Fruit fly (Drosophila melanogaster) whole organism, embryonic: Measurements from ENCODE around the gene Prim2.

Experiments
- CG10147 ChIP-seq: fragments of 200-800 bp; sonication (Bioruptor generic); optimal IDR thresholded peaks from 2 replicates; lab custom pipeline; 2019; ENCODE audit warnings: missing biosample characterization, mild to moderate bottlenecking, missing genetic modification characterization, moderate library complexity
- CG10654 ChIP-seq: fragments of 200-800 bp; sonication (Bioruptor generic); optimal IDR thresholded peaks from 2 replicates; lab custom pipeline; 2016; ENCODE audit warnings: missing biosample characterization, missing genetic modification characterization
- CG12104 ChIP-seq: fragments of 200-800 bp; sonication (Bioruptor generic); optimal IDR thresholded peaks from 3 replicates; lab custom pipeline; 2016; ENCODE audit warnings: missing biosample characterization, missing genetic modification characterization
- CG12299 ChIP-seq: fragments of 200-800 bp; sonication (Bioruptor generic); optimal IDR thresholded peaks from 2 replicates; lab custom pipeline; 2018; ENCODE audit warnings: missing biosample characterization, mild to moderate bottlenecking, missing genetic modification characterization
- CG12744 ChIP-seq: fragments of 200-800 bp; sonication (Bioruptor generic); optimal IDR thresholded peaks from 2 replicates; lab custom pipeline; 2016; ENCODE audit warnings: missing biosample characterization, missing genetic modification characterization
- CG14050 ChIP-seq: fragments of 200-800 bp; sonication (Bioruptor generic); IDR thresholded peaks from 3 replicates; pipeline ENCODE4 v1.3.6; 2022; ENCODE audit warnings: missing biosample characterization, missing genetic modification characterization
- CG15073 ChIP-seq: fragments of 200-800 bp; sonication (Bioruptor generic); optimal IDR thresholded peaks from 2 replicates; lab custom pipeline; 2016; ENCODE audit warnings: missing biosample characterization, missing genetic modification characterization
- CG17912 ChIP-seq: fragments of 200-800 bp; sonication (Bioruptor generic); optimal IDR thresholded peaks from 2 replicates; lab custom pipeline; 2018; ENCODE audit warnings: missing biosample characterization, mild to moderate bottlenecking, missing genetic modification characterization
- CG18011 ChIP-seq: fragments of 200-800 bp; sonication (Bioruptor generic); optimal IDR thresholded peaks from 2 replicates; lab custom pipeline; 2017; ENCODE audit warnings: missing biosample characterization, missing genetic modification characterization, mild to moderate bottlenecking, moderate library complexity, missing genotype
- CG18476 ChIP-seq: fragments of 200-800 bp; sonication (Bioruptor generic); optimal IDR thresholded peaks from 2 replicates; lab custom pipeline; 2016; ENCODE audit warnings: missing biosample characterization, mild to moderate bottlenecking, missing genetic modification characterization
- CG18599 ChIP-seq: fragments of 200-800 bp; sonication (Bioruptor generic); optimal IDR thresholded peaks from 3 replicates; lab custom pipeline; 2017; ENCODE audit warnings: missing biosample characterization, missing genetic modification characterization, mild to moderate bottlenecking, moderate library complexity, missing genetic modification reagents
- CG3163 ChIP-seq: fragments of 200-800 bp; sonication (Bioruptor generic); optimal IDR thresholded peaks from 3 replicates; lab custom pipeline; 2016; ENCODE audit warnings: missing biosample characterization, missing genetic modification characterization
- CG34422 ChIP-seq: fragments of 200-800 bp; sonication (Bioruptor generic); IDR thresholded peaks from 3 replicates; pipeline ENCODE4 v1.3.6; 2022; ENCODE audit warnings: missing biosample characterization, missing genetic modification characterization
- CG3726 ChIP-seq: fragments of 200-800 bp; sonication (Bioruptor generic); IDR thresholded peaks from 3 replicates; pipeline ENCODE4, ENCODE4 v1.3.6; 2022; ENCODE audit warnings: missing biosample characterization, missing genetic modification characterization
- CG4707 ChIP-seq: fragments of 200-800 bp; sonication (Bioruptor generic); optimal IDR thresholded peaks from 2 replicates; lab custom pipeline; 2018; ENCODE audit warnings: missing biosample characterization, mild to moderate bottlenecking, missing genetic modification characterization, moderate library complexity
- CG7357 ChIP-seq: fragments of 200-800 bp; sonication (Bioruptor generic); IDR thresholded peaks from 3 replicates; pipeline ENCODE4 v1.3.6; 2022; ENCODE audit warnings: missing biosample characterization, missing genetic modification characterization
- CG7839 ChIP-seq: fragments of 200-800 bp; sonication (Bioruptor generic); optimal IDR thresholded peaks from 3 replicates; lab custom pipeline; 2018; ENCODE audit warnings: missing biosample characterization, mild to moderate bottlenecking, missing genetic modification characterization, moderate library complexity
- CG8478 ChIP-seq: fragments of >200 bp; optimal IDR thresholded peaks from 2 replicates; lab custom pipeline; 2018
- Camta ChIP-seq: fragments of 200-800 bp; sonication (Bioruptor generic); optimal IDR thresholded peaks from 2 replicates; lab custom pipeline; 2016; ENCODE audit warnings: missing biosample characterization, missing genetic modification characterization
- D ChIP-seq, 2 experiments: fragments of 200-800 bp in 1 of 2; fragments of >200 bp in 1 of 2; sonication (Bioruptor generic) in 1 of 2; optimal IDR thresholded peaks; 2 replicates in 1 of 2; 3 replicates in 1 of 2; lab custom pipeline; 2017; ENCODE audit warnings: mild to moderate bottlenecking in 1 of 2, missing biosample characterization in 1 of 2, missing genetic modification characterization in 1 of 2, missing genetic modification reagents in 1 of 2
- D19B ChIP-seq: fragments of 200-800 bp; sonication (Bioruptor generic); optimal IDR thresholded peaks from 2 replicates; lab custom pipeline; 2017; ENCODE audit warnings: missing biosample characterization, mild to moderate bottlenecking, missing genetic modification characterization
- Deaf1 ChIP-seq: fragments of 200-800 bp; optimal IDR thresholded peaks from 3 replicates; lab custom pipeline; 2019; ENCODE audit warnings: missing biosample characterization, mild to moderate bottlenecking, missing genetic modification characterization, moderate library complexity
- Dll ChIP-seq: fragments of 200-800 bp; sonication (Bioruptor generic); IDR thresholded peaks from 4 replicates; pipeline ENCODE4 v1.3.6; 2022; ENCODE audit warnings: missing biosample characterization, missing genetic modification characterization; ENCODE audit not compliant: partially characterized antibody
- Fer1 ChIP-seq: fragments of 200-800 bp; sonication (Bioruptor generic); optimal IDR thresholded peaks from 2 replicates; lab custom pipeline; 2017; ENCODE audit warnings: missing biosample characterization, mild to moderate bottlenecking, missing genetic modification characterization
- Fer2 ChIP-seq: fragments of 200-800 bp; sonication (Bioruptor generic); optimal IDR thresholded peaks from 2 replicates; lab custom pipeline; 2018; ENCODE audit warnings: missing biosample characterization, mild to moderate bottlenecking, missing genetic modification characterization, moderate library complexity
- HLH54F ChIP-seq: fragments of 200-800 bp; sonication (Bioruptor generic); optimal IDR thresholded peaks from 3 replicates; lab custom pipeline; 2016; ENCODE audit warnings: missing biosample characterization, missing genetic modification characterization
- Nf-YB ChIP-seq: fragments of 200-800 bp; sonication (Bioruptor generic); optimal IDR thresholded peaks from 3 replicates; lab custom pipeline; 2019; ENCODE audit warnings: missing biosample characterization, mild to moderate bottlenecking, missing genetic modification characterization, moderate library complexity
- Ravus ChIP-seq: fragments of 200-800 bp; sonication (Bioruptor generic); IDR thresholded peaks from 2 replicates; pipeline ENCODE4 v1.3.6; 2022; ENCODE audit warnings: missing biosample characterization, missing genetic modification characterization
- Sin3A ChIP-seq: fragments of >200 bp; optimal IDR thresholded peaks from 2 replicates; lab custom pipeline; 2018
- az2 ChIP-seq: fragments of 200-800 bp; sonication (Bioruptor generic); optimal IDR thresholded peaks from 3 replicates; lab custom pipeline; 2016; ENCODE audit warnings: missing biosample characterization, missing genetic modification characterization
- bab2 ChIP-seq: fragments of 200-800 bp; sonication (Bioruptor generic); optimal IDR thresholded peaks from 2 replicates; lab custom pipeline; 2016; ENCODE audit warnings: missing biosample characterization, missing genetic modification characterization
- cato ChIP-seq: fragments of 200-800 bp; sonication (Bioruptor generic); optimal IDR thresholded peaks from 2 replicates; lab custom pipeline; 2016; ENCODE audit warnings: missing biosample characterization, missing genetic modification characterization, borderline replicate concordance
- chinmo ChIP-seq: fragments of 200-800 bp; sonication (Bioruptor generic); IDR thresholded peaks from 4 replicates; pipeline ENCODE4 v1.3.6; 2022; ENCODE audit warnings: missing biosample characterization, missing genetic modification characterization; ENCODE audit not compliant: partially characterized antibody
- crc ChIP-seq: fragments of 200-800 bp; sonication (Bioruptor generic); optimal IDR thresholded peaks from 2 replicates; lab custom pipeline; 2016; ENCODE audit warnings: missing biosample characterization, missing genetic modification characterization
- da ChIP-seq: fragments of 200-800 bp; sonication (Bioruptor generic); optimal IDR thresholded peaks from 2 replicates; lab custom pipeline; 2016; ENCODE audit warnings: missing biosample characterization, missing genetic modification characterization
- dati ChIP-seq: fragments of 200-800 bp; sonication (Bioruptor generic); IDR thresholded peaks from 2 replicates; pipeline ENCODE4 v1.3.6; 2022; ENCODE audit warnings: missing biosample characterization, missing genetic modification characterization
- ems ChIP-seq: fragments of 200-800 bp; sonication (Bioruptor generic); optimal IDR thresholded peaks from 3 replicates; lab custom pipeline; 2016; ENCODE audit warnings: missing biosample characterization, missing genetic modification characterization
- klu ChIP-seq: fragments of 200-800 bp; sonication (Bioruptor generic); IDR thresholded peaks from 2 replicates; pipeline ENCODE4 v1.3.6; 2022; ENCODE audit warnings: missing biosample characterization, missing genetic modification characterization
- lbe ChIP-seq: fragments of 200-800 bp; sonication (Bioruptor generic); optimal IDR thresholded peaks from 2 replicates; lab custom pipeline; 2016; ENCODE audit warnings: missing biosample characterization, mild to moderate bottlenecking, missing genetic modification characterization
- peb ChIP-seq: fragments of 200-800 bp; sonication (Bioruptor generic); IDR thresholded peaks from 2 replicates; pipeline ENCODE4 v1.3.6; 2022; ENCODE audit warnings: missing biosample characterization, missing genetic modification characterization
- prd ChIP-seq, 3 experiments: fragments of >200 bp in 2 of 3; fragments of 200-800 bp in 1 of 3; sonication (Bioruptor generic) in 1 of 3; optimal IDR thresholded peaks in 2 of 3; IDR thresholded peaks in 1 of 3; 2 replicates in 2 of 3; 3 replicates in 1 of 3; pipeline versions ENCODE4 v1.3.6 to Lab custom; 2017 to 2022; ENCODE audit warnings: missing biosample characterization in 1 of 3, missing genetic modification characterization in 1 of 3
- pzg ChIP-seq: fragments of 200-800 bp; sonication (Bioruptor generic); optimal IDR thresholded peaks from 3 replicates; lab custom pipeline; 2018; ENCODE audit warnings: missing biosample characterization, mild to moderate bottlenecking, missing genetic modification characterization, moderate library complexity
- scrt ChIP-seq: fragments of 200-800 bp; sonication (Bioruptor generic); optimal IDR thresholded peaks from 2 replicates; lab custom pipeline; 2018; ENCODE audit warnings: missing biosample characterization, mild to moderate bottlenecking, missing genetic modification characterization, moderate library complexity
- slbo ChIP-seq: fragments of 200-800 bp; sonication (Bioruptor generic); IDR thresholded peaks from 2 replicates; pipeline ENCODE4 v1.3.6; 2022; ENCODE audit warnings: missing biosample characterization, missing genetic modification characterization
- stc ChIP-seq: fragments of 200-800 bp; sonication (Bioruptor generic); IDR thresholded peaks from 2 replicates; pipeline ENCODE4 v1.3.6; 2022; ENCODE audit warnings: missing biosample characterization, missing genetic modification characterization
- toy ChIP-seq: fragments of 200-800 bp; sonication (Bioruptor generic); IDR thresholded peaks from 2 replicates; pipeline ENCODE4 v1.3.6; 2022; ENCODE audit warnings: missing biosample characterization, missing genetic modification characterization
- ttk ChIP-seq: fragments of 200-800 bp; sonication (Bioruptor generic); IDR thresholded peaks from 2 replicates; pipeline ENCODE4 v2.1.2; 2022; ENCODE audit warnings: missing biosample characterization, missing genetic modification characterization
- usp ChIP-seq: fragments of >200 bp; optimal IDR thresholded peaks from 2 replicates; lab custom pipeline; 2017; ENCODE audit warnings: missing biosample characterization, missing genetic modification characterization
- vfl ChIP-seq: fragments of 200-800 bp; sonication (Bioruptor generic); optimal IDR thresholded peaks from 2 replicates; lab custom pipeline; 2016; ENCODE audit warnings: missing biosample characterization, missing genetic modification characterization

Gene Prim2

DNA sequence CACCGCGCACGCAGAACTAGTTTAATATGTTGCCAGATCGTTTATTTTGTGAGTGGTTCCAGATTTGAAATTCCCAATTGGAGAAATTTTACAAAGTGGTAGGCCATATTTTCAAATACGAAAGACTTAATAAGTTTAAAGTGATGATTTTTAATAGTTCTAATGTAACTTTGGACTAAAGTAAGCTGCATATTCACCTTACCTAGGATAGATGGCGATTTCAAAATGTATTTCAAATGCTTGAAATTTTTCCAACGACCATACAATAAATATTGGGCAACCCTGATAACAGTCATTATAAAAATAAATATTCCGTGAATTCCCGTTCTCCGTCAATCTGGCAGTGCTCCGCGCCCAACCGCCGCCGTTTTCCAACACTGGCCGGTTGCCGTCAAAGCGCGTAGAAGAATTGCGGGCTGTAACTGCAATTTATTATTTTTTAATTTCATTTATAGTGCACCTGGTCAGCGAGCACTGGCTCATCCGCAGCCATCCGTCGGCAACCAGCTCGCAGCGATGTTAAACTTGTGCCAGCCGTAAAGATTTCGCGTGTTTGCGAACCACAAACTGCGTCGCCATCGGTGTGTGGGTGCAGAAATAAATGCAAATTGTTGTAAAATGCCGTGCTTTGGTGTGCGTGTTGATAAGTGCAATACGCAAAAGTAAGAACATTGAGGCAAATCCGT lies 14.6 kb upstream of the Prim2 start, which contains the start of the genes Ide and RhoBTB (continued):
- TF ChIP-seq CG18599 (GFP tag; lab: Kevin White, UChicago), result peak; percentile 80
- TF ChIP-seq dati (GFP tag; lab: Robert Waterston, UW), result no peak
- TF ChIP-seq CG12299 (tag; lab: Kevin White, UChicago), result peak; percentile 27
- peak; percentile 60 for TF ChIP-seq Fer1 (GFP tag; lab: Kevin White, UChicago)
- peak; percentile 89 for TF ChIP-seq bab2 (GFP tag; lab: Kevin White, UChicago)
- peak; percentile 55 for TF ChIP-seq D19B (GFP tag; lab: Kevin White, UChicago)
- TF ChIP-seq prd (optimal IDR thresholded peaks at IDR 0.05; lab: Kevin White, UChicago), result no peak
- TF ChIP-seq prd (GFP tag; IDR thresholded peaks at IDR 0.05; lab: Robert Waterston, UW), result peak; percentile 82
- no peak for TF ChIP-seq scrt
- TF ChIP-seq CG18476, result peak; percentile 49
- peak; percentile 96 for TF ChIP-seq Sin3A (lab: Kevin White, UChicago)
- TF ChIP-seq peb (GFP tag; lab: Robert Waterston, UW), result no peak
- no peak for TF ChIP-seq Dll (GFP tag; lab: Robert Waterston, UW)
- TF ChIP-seq ems (GFP tag; lab: Kevin White, UChicago), result peak; percentile 77
- TF ChIP-seq CG7357, result no peak; the same call in none of the 3 replicates
- peak; percentile 85 for TF ChIP-seq CG7839 (tag; lab: Kevin White, UChicago)
- peak; percentile 80 for TF ChIP-seq az2 (GFP tag; lab: Kevin White, UChicago)
- peak; percentile 62 for TF ChIP-seq CG10147 (GFP tag; lab: Kevin White, UChicago)
- TF ChIP-seq CG18011 (GFP tag; lab: Kevin White, UChicago), result peak; percentile 63
- TF ChIP-seq cato, result peak; percentile 77
- TF ChIP-seq klu, result peak; percentile 73
- TF ChIP-seq usp, result no peak
- TF ChIP-seq Camta (GFP tag; lab: Kevin White, UChicago), result peak; percentile 85
- no peak for TF ChIP-seq CG3726 (GFP tag; lab: Robert Waterston, UW)
- peak; percentile 6; the same call in 1 of the 2 replicates for TF ChIP-seq Ravus (GFP tag; lab: Robert Waterston, UW)
- TF ChIP-seq vfl (GFP tag; lab: Kevin White, UChicago), result peak; percentile 81
- TF ChIP-seq CG14050 (GFP tag; lab: Robert Waterston, UW), result peak; percentile 33; the same call in 1 of the 3 replicates
- TF ChIP-seq CG10654, result peak; percentile 81
- peak; percentile 53 for TF ChIP-seq D (optimal IDR thresholded peaks at IDR 0.05; lab: Kevin White, UChicago)
- peak; percentile 50 for TF ChIP-seq D (GFP tag; optimal IDR thresholded peaks at IDR 0.05; lab: Kevin White, UChicago)
- TF ChIP-seq CG12744 (GFP tag; lab: Kevin White, UChicago), result peak; percentile 37
- peak; percentile 77 for TF ChIP-seq CG3163 (GFP tag; lab: Kevin White, UChicago)
- peak; percentile 67 for TF ChIP-seq crc (GFP tag; lab: Kevin White, UChicago)
- TF ChIP-seq CG34422 (GFP tag; lab: Robert Waterston, UW), result peak; percentile 51; the same call in 1 of the 3 replicates
- TF ChIP-seq CG12104 (GFP tag; lab: Kevin White, UChicago), result peak; percentile 69
- TF ChIP-seq Fer2 (tag; lab: Kevin White, UChicago), result peak; percentile 81
- TF ChIP-seq CG15073 (GFP tag; lab: Kevin White, UChicago), result peak; percentile 24
- TF ChIP-seq slbo, result peak; percentile 94
- TF ChIP-seq CG17912 (GFP tag; lab: Kevin White, UChicago), result peak; percentile 11
- TF ChIP-seq toy (GFP tag; lab: Robert Waterston, UW), result 0 out of 2 replicates have a peak, but pooled peaks have one; percentile 21
- peak; percentile 67 for TF ChIP-seq da (GFP tag; lab: Kevin White, UChicago)
- TF ChIP-seq Nf-YB (GFP tag; lab: Kevin White, UChicago), result peak; percentile 48
- 0 out of 4 replicates have a peak, but pooled peaks have one; percentile 32 for TF ChIP-seq chinmo (GFP tag; lab: Robert Waterston, UW)
- TF ChIP-seq HLH54F (GFP tag; lab: Kevin White, UChicago), result peak; percentile 90
- peak; percentile 10 for TF ChIP-seq CG8478 (lab: Kevin White, UChicago)
- peak; percentile 23; the same call in 1 of the 2 replicates for TF ChIP-seq stc (GFP tag; lab: Robert Waterston, UW)
- TF ChIP-seq lbe (GFP tag; lab: Kevin White, UChicago), result peak; percentile 37
- TF ChIP-seq CG4707 (GFP tag; lab: Kevin White, UChicago), result no peak
- no peak for TF ChIP-seq Deaf1 (tag; lab: Kevin White, UChicago)
- TF ChIP-seq ttk, result peak; percentile 53
- peak; percentile 73 for TF ChIP-seq pzg (GFP tag; lab: Kevin White, UChicago)
